Worm (Caenorhabditis elegans) whole organism, L3 larva: Measurements from ENCODE around the gene mog-5.

ENCODE experiments used
- ama-1 ChIP-seq: fragments of 150-350 bp; optimal IDR thresholded peaks from 2 replicates; lab custom pipeline; 2018
- elt-1 ChIP-seq: fragments of 150-350 bp; optimal IDR thresholded peaks from 2 replicates; lab custom pipeline; 2014; ENCODE audit warnings: missing biosample characterization, missing genetic modification characterization
- fkh-10 ChIP-seq: sonication (generic microtip); optimal IDR thresholded peaks from 2 replicates; lab custom pipeline; 2017; ENCODE audit warnings: missing biosample characterization, missing genetic modification reagents, missing genetic modification characterization
- mdl-1 ChIP-seq: fragments of 150-350 bp; optimal IDR thresholded peaks from 2 replicates; lab custom pipeline; 2014; ENCODE audit warnings: missing biosample characterization, missing genetic modification characterization
- nhr-11 ChIP-seq: fragments of 150-350 bp; optimal IDR thresholded peaks from 2 replicates; lab custom pipeline; 2014; ENCODE audit warnings: missing biosample characterization, missing genetic modification characterization
- nhr-23 ChIP-seq: fragments of 150-350 bp; optimal IDR thresholded peaks from 2 replicates; lab custom pipeline; 2014; ENCODE audit warnings: missing biosample characterization, missing genetic modification reagents, missing genetic modification characterization
- nhr-237 ChIP-seq: fragments of 150-350 bp; optimal IDR thresholded peaks from 2 replicates; lab custom pipeline; 2014; ENCODE audit warnings: missing biosample characterization, missing genetic modification characterization
- nhr-28 ChIP-seq: fragments of 150-350 bp; optimal IDR thresholded peaks from 2 replicates; lab custom pipeline; 2014; ENCODE audit warnings: missing biosample characterization, missing genetic modification characterization
- nhr-76 ChIP-seq: fragments of 150-350 bp; sonication (generic microtip); optimal IDR thresholded peaks from 5 replicates; lab custom pipeline; 2014; ENCODE audit warnings: missing biosample characterization, missing genetic modification characterization
- pqm-1 ChIP-seq: fragments of 150-350 bp; optimal IDR thresholded peaks from 2 replicates; lab custom pipeline; 2017; ENCODE audit warnings: missing biosample characterization, missing genetic modification characterization, inconsistent platforms
- unc-62 ChIP-seq: fragments of 150-350 bp; sonication (generic microtip); optimal IDR thresholded peaks from 4 replicates; lab custom pipeline; 2014; ENCODE audit warnings: missing biosample characterization, missing genetic modification reagents, missing genetic modification characterization
- zag-1 ChIP-seq: fragments of 150-350 bp; optimal IDR thresholded peaks from 2 replicates; lab custom pipeline; 2014; ENCODE audit warnings: missing biosample characterization, missing genetic modification characterization
- ztf-11 ChIP-seq: fragments of 150-350 bp; optimal IDR thresholded peaks from 2 replicates; lab custom pipeline; 2014; ENCODE audit warnings: missing biosample characterization, missing genetic modification characterization

- TF ChIP-seq fkh-10 = no peak
- TF ChIP-seq ama-1 (lab: Kevin White, UChicago) = no peak
- no peak for TF ChIP-seq zag-1 (tag; lab: Kevin White, UChicago)
- no peak for TF ChIP-seq nhr-76 (tag; lab: Kevin White, UChicago)
- TF ChIP-seq nhr-237 (tag; lab: Kevin White, UChicago) = no peak
- TF ChIP-seq nhr-11 = no peak
- no peak for TF ChIP-seq elt-1 (tag; lab: Kevin White, UChicago)
- no peak for TF ChIP-seq nhr-28 (tag; lab: Kevin White, UChicago)
- no peak for TF ChIP-seq nhr-23 (tag; lab: Kevin White, UChicago)
- no peak for TF ChIP-seq pqm-1 (tag; lab: Kevin White, UChicago)
- no peak for TF ChIP-seq mdl-1
- TF ChIP-seq ztf-11 (tag; lab: Kevin White, UChicago) = no peak
- no peak for TF ChIP-seq unc-62 (GFP tag; lab: Kevin White, UChicago)
These were observed 38.2 kb downstream of the mog-5 start, which contains the start of gene F07F6.1 for ce11 chrII:5437586-5437985.
